Worm (Caenorhabditis elegans) whole organism, midembryonic: Measurements from ENCODE around the gene F14E5.8.

ENCODE experiments used
- T22C8.4 ChIP-seq: fragments of 200-800 bp; sonication (Bioruptor generic); IDR thresholded peaks from 2 replicates; pipeline ENCODE4 v1.3.6; 2022; ENCODE audit warnings: missing genetic modification characterization, missing compliant biosample characterization
- cog-1 ChIP-seq: sonication (generic microtip); optimal IDR thresholded peaks from 2 replicates; lab custom pipeline; 2016; ENCODE audit warnings: missing genetic modification characterization, missing compliant biosample characterization
- flt-1 ChIP-seq: fragments of 200-800 bp; sonication (Bioruptor generic); IDR thresholded peaks from 2 replicates; pipeline ENCODE4 v1.3.6; 2022; ENCODE audit warnings: missing genetic modification characterization, missing compliant biosample characterization
- klf-2 ChIP-seq: fragments of 200-800 bp; sonication (Bioruptor generic); conservative IDR thresholded peaks from 2 replicates; pipeline ENCODE4 v1.3.6; 2022; ENCODE audit warnings: missing genetic modification reagents, missing genetic modification characterization, missing compliant biosample characterization
- med-1 ChIP-seq: sonication (generic microtip); optimal IDR thresholded peaks from 2 replicates; lab custom pipeline; 2017; ENCODE audit warnings: missing genetic modification characterization, mild to moderate bottlenecking, missing compliant biosample characterization, antibody characterized with exemption, missing genetic modification reagents; ENCODE audit not compliant: insufficient read depth
- ref-1 ChIP-seq: fragments of 200-800 bp; sonication (Bioruptor generic); conservative IDR thresholded peaks from 2 replicates; pipeline ENCODE4 v1.3.6; 2022; ENCODE audit warnings: missing genetic modification reagents, missing genetic modification characterization, missing compliant biosample characterization
- tab-1 ChIP-seq: fragments of 200-800 bp; sonication (Bioruptor generic); IDR thresholded peaks from 2 replicates; pipeline ENCODE4 v1.3.6; 2022; ENCODE audit warnings: missing genetic modification characterization, missing compliant biosample characterization
- ztf-23 ChIP-seq: fragments of 200-800 bp; sonication (Bioruptor generic); IDR thresholded peaks from 2 replicates; pipeline ENCODE4 v1.3.6; 2022; ENCODE audit warnings: missing genetic modification reagents, missing genetic modification characterization, missing compliant biosample characterization
- ztf-29 ChIP-seq: fragments of 200-800 bp; sonication (Bioruptor generic); IDR thresholded peaks from 2 replicates; pipeline ENCODE4 v1.3.6; 2022; ENCODE audit warnings: missing genetic modification reagents, missing genetic modification characterization, missing compliant biosample characterization

F14E5.8 gene

DNA sequence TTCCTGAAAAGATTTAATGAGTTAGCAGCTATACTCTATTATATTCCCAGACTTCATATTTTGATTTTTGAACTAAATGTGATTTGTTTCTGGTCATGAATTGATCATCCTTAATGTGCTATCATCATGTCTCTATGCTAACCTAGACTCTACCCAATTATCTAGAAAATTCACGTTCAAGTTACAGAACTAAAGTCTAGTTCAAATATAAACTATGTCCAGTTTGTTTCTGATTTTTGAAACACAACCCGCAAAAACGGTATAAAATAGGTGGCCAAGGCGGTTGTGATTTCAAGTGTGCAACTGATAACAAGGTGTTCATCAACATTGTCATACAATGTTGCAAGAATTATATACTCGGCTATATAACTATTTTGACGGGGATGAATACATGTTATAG, 29.1 kb upstream of the F14E5.8 start, which contains the start of gene F49E12.10:
F49E12.10 (plus strand) TSS at position 301 of the 400 bp plus-strand sequence.
- no peak for TF ChIP-seq ztf-23 (GFP tag; lab: Robert Waterston, UW)
- TF ChIP-seq klf-2 (GFP tag; lab: Robert Waterston, UW): no peak
- no peak for TF ChIP-seq ref-1 (GFP tag; lab: Robert Waterston, UW)
- TF ChIP-seq T22C8.4 (GFP tag; lab: Robert Waterston, UW): no peak
- no peak for TF ChIP-seq cog-1 (tag; lab: Kevin White, UChicago)
- TF ChIP-seq flt-1 (GFP tag; lab: Robert Waterston, UW): no peak
- no peak for TF ChIP-seq tab-1 (GFP tag; lab: Robert Waterston, UW)
- TF ChIP-seq ztf-29 (GFP tag; lab: Robert Waterston, UW): no peak
- TF ChIP-seq med-1: no peak

- TF ChIP-seq ztf-23 (GFP tag; lab: Robert Waterston, UW) (no peak), T22C8.4 (GFP tag; lab: Robert Waterston, UW) (no peak), ref-1 (GFP tag; lab: Robert Waterston, UW) (no peak), ztf-29 (GFP tag; lab: Robert Waterston, UW) (no peak), cog-1 (tag; lab: Kevin White, UChicago) (no peak)
These were observed 27.7 kb upstream of the F14E5.8 start for ce11 chrII:8392215-8392614.

DNA sequence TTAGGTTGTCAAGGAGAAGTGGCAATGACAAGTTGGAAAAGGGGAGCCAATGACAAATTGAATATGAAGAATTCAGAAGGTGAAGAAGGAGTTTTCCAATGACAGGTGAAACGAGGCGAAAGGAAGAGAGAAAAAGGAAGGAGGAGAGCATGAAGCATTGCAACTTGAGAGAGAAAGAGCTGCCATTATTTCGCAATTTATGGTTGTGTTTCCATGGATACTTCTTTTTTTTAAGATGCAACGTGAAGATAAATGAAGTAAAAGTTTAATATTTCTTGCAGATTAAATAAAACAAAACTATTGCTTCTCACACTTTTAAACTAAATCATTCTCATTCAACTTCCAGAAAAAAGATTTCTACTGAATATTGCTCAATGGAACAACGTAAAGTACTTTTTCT, 25.7 kb upstream of the F14E5.8 start, which contains the start of gene F49E12.8:
F49E12.8 (minus strand) TSS at position 101 of the 400 bp plus-strand sequence.
- TF ChIP-seq ref-1 (GFP tag; lab: Robert Waterston, UW): no peak

- TF ChIP-seq klf-2 (GFP tag; lab: Robert Waterston, UW): no peak
- TF ChIP-seq med-1: no peak
- TF ChIP-seq flt-1 (GFP tag; lab: Robert Waterston, UW): no peak
- no peak for TF ChIP-seq ref-1 (GFP tag; lab: Robert Waterston, UW)
- TF ChIP-seq ztf-23 (GFP tag; lab: Robert Waterston, UW): no peak
- no peak for TF ChIP-seq cog-1 (tag; lab: Kevin White, UChicago)
- no peak for TF ChIP-seq T22C8.4 (GFP tag; lab: Robert Waterston, UW)
- no peak for TF ChIP-seq tab-1 (GFP tag; lab: Robert Waterston, UW)
- TF ChIP-seq ztf-29 (GFP tag; lab: Robert Waterston, UW): no peak
These were observed 23.9 kb upstream of the F14E5.8 start, which contains the start of gene F49E12.7 for ce11 chrII:8396041-8396440. Gene F49E12.7, minus strand, starts transcription at chrII:8396141.

ce11 chrII:8399064-8399463, 20.8 kb upstream of the F14E5.8 start, which contains the start of gene dod-23:
Gene dod-23, minus strand, starts transcription at chrII:8399164.
- TF ChIP-seq med-1 (no peak), ref-1 (GFP tag; lab: Robert Waterston, UW) (no peak), T22C8.4 (GFP tag; lab: Robert Waterston, UW) (no peak), flt-1 (GFP tag; lab: Robert Waterston, UW) (no peak), ztf-23 (GFP tag; lab: Robert Waterston, UW) (no peak), cog-1 (tag; lab: Kevin White, UChicago) (no peak), tab-1 (GFP tag; lab: Robert Waterston, UW) (no peak), klf-2 (GFP tag; lab: Robert Waterston, UW) (no peak), ztf-29 (GFP tag; lab: Robert Waterston, UW) (no peak)

DNA sequence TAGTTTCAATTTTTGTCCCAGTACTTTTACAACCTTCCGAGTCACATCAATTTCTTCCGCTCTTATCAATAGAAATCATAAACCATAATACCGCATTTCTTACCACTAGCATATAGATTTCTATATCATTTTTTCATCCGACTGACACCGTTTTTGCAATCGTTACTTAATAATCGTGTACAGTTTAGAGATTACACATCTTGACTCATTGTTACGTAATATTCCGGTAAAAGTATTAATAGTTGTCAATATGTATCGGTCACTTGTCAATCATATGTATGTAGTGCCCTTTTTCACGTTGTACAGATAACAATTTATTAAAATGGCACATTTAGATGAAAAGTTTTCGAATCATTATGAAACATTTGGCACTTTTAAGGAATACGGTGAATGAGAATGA, 19.9 kb upstream of the F14E5.8 start:
- no peak for TF ChIP-seq T22C8.4 (GFP tag; lab: Robert Waterston, UW)
- TF ChIP-seq ztf-29 (GFP tag; lab: Robert Waterston, UW): no peak
- no peak for TF ChIP-seq ref-1 (GFP tag; lab: Robert Waterston, UW)
- no peak for TF ChIP-seq flt-1 (GFP tag; lab: Robert Waterston, UW)
- TF ChIP-seq ztf-23 (GFP tag; lab: Robert Waterston, UW): no peak
- TF ChIP-seq klf-2 (GFP tag; lab: Robert Waterston, UW): no peak
- TF ChIP-seq tab-1 (GFP tag; lab: Robert Waterston, UW): no peak
- no peak for TF ChIP-seq cog-1 (tag; lab: Kevin White, UChicago)
- no peak for TF ChIP-seq med-1

- TF ChIP-seq ztf-23 (GFP tag; lab: Robert Waterston, UW): no peak
- no peak for TF ChIP-seq med-1
- TF ChIP-seq ref-1 (GFP tag; lab: Robert Waterston, UW): no peak
- no peak for TF ChIP-seq klf-2 (GFP tag; lab: Robert Waterston, UW)
- no peak for TF ChIP-seq cog-1 (tag; lab: Kevin White, UChicago)
- TF ChIP-seq ztf-29 (GFP tag; lab: Robert Waterston, UW): no peak
- TF ChIP-seq flt-1 (GFP tag; lab: Robert Waterston, UW): no peak
- TF ChIP-seq T22C8.4 (GFP tag; lab: Robert Waterston, UW): no peak
- TF ChIP-seq tab-1 (GFP tag; lab: Robert Waterston, UW): no peak
These were observed 15.2 kb upstream of the F14E5.8 start, which contains the start of gene skpo-1 for ce11 chrII:8404748-8405147. Gene skpo-1, minus strand, starts transcription at chrII:8404848.

DNA sequence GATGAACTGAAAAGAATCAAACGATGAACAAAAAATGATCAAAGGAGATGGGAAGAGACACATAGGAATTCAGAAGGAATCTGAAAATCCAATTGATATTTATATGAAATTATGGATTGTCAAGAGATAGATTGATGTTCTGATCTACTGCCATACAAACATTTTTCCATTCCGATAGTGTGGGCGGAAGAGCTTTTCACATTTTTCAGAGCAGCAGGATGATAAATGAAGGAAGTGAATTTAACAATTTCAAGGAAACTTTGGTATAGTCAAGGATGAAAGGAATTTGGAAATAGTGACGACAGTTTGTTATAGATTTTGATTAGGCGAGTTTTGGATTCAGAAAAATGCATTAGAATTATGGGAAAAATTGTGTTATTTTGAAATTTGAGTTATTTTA, 14.6 kb upstream of the F14E5.8 start, which contains the start of gene ubc-24:
ubc-24 (plus strand) TSS at position 301 of the 400 bp plus-strand sequence.
- TF ChIP-seq flt-1 (GFP tag; lab: Robert Waterston, UW) (no peak), ref-1 (GFP tag; lab: Robert Waterston, UW) (no peak)

ce11 chrII:8407491-8407890, 12.4 kb upstream of the F14E5.8 start, which contains the start of gene sra-13:
Gene sra-13, plus strand, starts transcription at chrII:8407685.
- TF ChIP-seq klf-2 (GFP tag; lab: Robert Waterston, UW) (no peak), med-1 (no peak)

ce11 chrII:8409538-8409937, 10.4 kb upstream of the F14E5.8 start:
- no peak for TF ChIP-seq flt-1 (GFP tag; lab: Robert Waterston, UW)
- no peak for TF ChIP-seq cog-1 (tag; lab: Kevin White, UChicago)
- TF ChIP-seq ztf-29 (GFP tag; lab: Robert Waterston, UW): no peak
- no peak for TF ChIP-seq tab-1 (GFP tag; lab: Robert Waterston, UW)
- TF ChIP-seq klf-2 (GFP tag; lab: Robert Waterston, UW): no peak
- no peak for TF ChIP-seq med-1
